Worm (Caenorhabditis elegans) whole organism, early embryonic: ENCODE results near the gene vha-1.

Source experiments
- B0310.2 ChIP-seq: sonication (generic microtip); optimal IDR thresholded peaks from 2 replicates; lab custom pipeline; 2016; ENCODE audit warnings: mild to moderate bottlenecking, missing genetic modification characterization, missing compliant biosample characterization
- aly-1 ChIP-seq: sonication (generic microtip); optimal IDR thresholded peaks from 2 replicates; lab custom pipeline; 2016; ENCODE audit warnings: missing genetic modification characterization, missing compliant biosample characterization
- ama-1 ChIP-seq: fragments of 150-350 bp; optimal IDR thresholded peaks from 2 replicates; lab custom pipeline; 2014
- tbx-37 ChIP-seq: fragments of 200-800 bp; sonication (Bioruptor generic); conservative IDR thresholded peaks from 2 replicates; pipeline ENCODE4 v1.3.6; 2022; ENCODE audit warnings: missing genetic modification reagents, missing genetic modification characterization, missing compliant biosample characterization

DNA sequence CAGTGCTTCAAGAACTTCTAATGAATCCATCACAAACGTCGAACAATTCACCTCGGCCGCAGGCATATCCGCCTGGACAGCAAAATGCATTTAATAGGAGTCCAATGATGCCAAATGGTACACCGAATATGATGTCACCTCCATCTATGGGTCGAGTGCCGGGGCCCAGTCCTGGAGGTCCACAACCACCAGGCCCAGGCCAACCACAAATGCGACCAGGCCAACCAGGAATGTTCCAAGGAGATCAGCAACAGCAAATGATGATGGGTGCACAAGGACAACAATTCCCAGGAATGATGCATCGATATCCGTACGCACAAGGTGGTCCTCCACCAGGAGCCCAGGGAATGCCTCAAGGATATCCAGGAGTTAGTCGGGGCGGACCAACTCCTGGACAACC lies 14.0 kb upstream of the vha-1 start:
- TF ChIP-seq B0310.2, result no peak
- no peak for TF ChIP-seq tbx-37 (GFP tag; lab: Robert Waterston, UW)
- no peak for TF ChIP-seq aly-1
- TF ChIP-seq ama-1, result no peak
